Fruit fly (Drosophila melanogaster) whole organism, wandering third instar larva: ENCODE measurements around the gene rgn.

ENCODE experiments used
- Abd-B ChIP-seq: fragments of >200 bp; optimal IDR thresholded peaks from 2 replicates; lab custom pipeline; 2017; ENCODE audit warnings: missing biosample characterization, missing genetic modification characterization
- CG32264 ChIP-seq: fragments of 200-800 bp; sonication (Bioruptor generic); optimal IDR thresholded peaks from 2 replicates; lab custom pipeline; 2016; ENCODE audit warnings: missing biosample characterization, missing genetic modification characterization
- CG9705 ChIP-seq: fragments of 200-800 bp; sonication (Bioruptor generic); optimal IDR thresholded peaks from 2 replicates; lab custom pipeline; 2018; ENCODE audit warnings: missing biosample characterization, mild to moderate bottlenecking, missing genetic modification characterization
- Dif ChIP-seq: fragments of 200-275, 200-300 bp; sonication (Bioruptor generic); optimal IDR thresholded peaks from 2 replicates; lab custom pipeline; 2018; ENCODE audit warnings: missing biosample characterization, missing genetic modification characterization; ENCODE audit not compliant: partially characterized antibody
- GATAd ChIP-seq: sonication (Bioruptor generic); optimal IDR thresholded peaks from 2 replicates; lab custom pipeline; 2016; ENCODE audit warnings: missing biosample characterization, missing genetic modification characterization
- HLH106 ChIP-seq: fragments of 200-800 bp; optimal IDR thresholded peaks from 3 replicates; lab custom pipeline; 2019; ENCODE audit warnings: missing biosample characterization, mild to moderate bottlenecking, missing genetic modification characterization, moderate library complexity
- Hnf4 ChIP-seq: fragments of 200-800 bp; sonication (Bioruptor generic); optimal IDR thresholded peaks from 2 replicates; lab custom pipeline; 2016; ENCODE audit warnings: missing biosample characterization, mild to moderate bottlenecking, missing genetic modification characterization
- Hr83 ChIP-seq: fragments of 200-300 bp; sonication (Bioruptor generic); optimal IDR thresholded peaks from 2 replicates; lab custom pipeline; 2016; ENCODE audit warnings: missing biosample characterization, mild to moderate bottlenecking, missing genetic modification characterization, moderate library complexity; ENCODE audit not compliant: poor library complexity, severe bottlenecking
- Jra ChIP-seq: sonication (Bioruptor generic); optimal IDR thresholded peaks from 2 replicates; lab custom pipeline; 2016; ENCODE audit warnings: missing biosample characterization, missing genetic modification characterization
- Mio ChIP-seq: sonication (Bioruptor generic); optimal IDR thresholded peaks from 2 replicates; lab custom pipeline; 2016; ENCODE audit warnings: missing biosample characterization, missing genetic modification characterization
- Myc ChIP-seq: fragments of >200 bp; optimal IDR thresholded peaks from 2 replicates; lab custom pipeline; 2017
- N ChIP-seq: fragments of >200 bp; optimal IDR thresholded peaks from 2 replicates; lab custom pipeline; 2018; ENCODE audit warnings: missing biosample characterization, missing external identifiers, missing genetic modification characterization
- OdsH ChIP-seq: fragments of 200-800 bp; sonication (Bioruptor generic); optimal IDR thresholded peaks from 2 replicates; lab custom pipeline; 2016; ENCODE audit warnings: missing biosample characterization, mild to moderate bottlenecking, missing genetic modification characterization
- Rel ChIP-seq, 2 experiments: fragments of 200-800 bp; sonication (Bioruptor generic) in 1 of 2; optimal IDR thresholded peaks; 2 replicates in 1 of 2; 3 replicates in 1 of 2; lab custom pipeline; 2016 to 2019; ENCODE audit warnings: mild to moderate bottlenecking in 2 of 2, missing biosample characterization in 2 of 2, missing genetic modification characterization in 2 of 2, moderate library complexity in 1 of 2
- Sp1 ChIP-seq: fragments of 200-800 bp; sonication (Bioruptor generic); optimal IDR thresholded peaks from 3 replicates; lab custom pipeline; 2019; ENCODE audit warnings: missing biosample characterization, mild to moderate bottlenecking, missing genetic modification characterization, moderate library complexity
- Vsx2 ChIP-seq: fragments of 200-300, 225-300 bp; sonication (Bioruptor generic); optimal IDR thresholded peaks from 2 replicates; lab custom pipeline; 2018; ENCODE audit warnings: missing biosample characterization, missing genetic modification characterization; ENCODE audit not compliant: partially characterized antibody
- br ChIP-seq: fragments of 200-800 bp; sonication (Bioruptor generic); optimal IDR thresholded peaks from 2 replicates; lab custom pipeline; 2016; ENCODE audit warnings: missing biosample characterization, missing genetic modification characterization
- brk ChIP-seq: fragments of 200-800 bp; sonication (Bioruptor generic); optimal IDR thresholded peaks from 2 replicates; lab custom pipeline; 2016; ENCODE audit warnings: missing biosample characterization, mild to moderate bottlenecking, missing genetic modification characterization
- dl ChIP-seq, 2 experiments: fragments of 175-275, 200-275 bp in 1 of 2; fragments of 200-275 bp in 1 of 2; sonication (Bioruptor generic); optimal IDR thresholded peaks; lab custom pipeline; 2018; ENCODE audit warnings: mild to moderate bottlenecking in 2 of 2, missing biosample characterization in 2 of 2, missing genetic modification characterization in 2 of 2, moderate library complexity in 2 of 2; ENCODE audit not compliant: partially characterized antibody in 2 of 2, insufficient read depth in 1 of 2
- dmrt93B ChIP-seq: fragments of 200-800 bp; sonication (Bioruptor generic); optimal IDR thresholded peaks from 2 replicates; lab custom pipeline; 2018; ENCODE audit warnings: missing biosample characterization, mild to moderate bottlenecking, missing genetic modification characterization
- dsf ChIP-seq: sonication (Bioruptor generic); optimal IDR thresholded peaks from 2 replicates; lab custom pipeline; 2016; ENCODE audit warnings: missing biosample characterization, missing genetic modification characterization, borderline replicate concordance
- ey ChIP-seq: fragments of 200-800 bp; sonication (Bioruptor generic); optimal IDR thresholded peaks from 2 replicates; lab custom pipeline; 2016; ENCODE audit warnings: missing biosample characterization, missing genetic modification characterization
- foxo ChIP-seq, 2 experiments: fragments of 200-800 bp; sonication (Bioruptor generic); optimal IDR thresholded peaks; 2 replicates in 1 of 2; 3 replicates in 1 of 2; lab custom pipeline; 2016 to 2017; ENCODE audit warnings: missing biosample characterization in 2 of 2, missing genetic modification characterization in 2 of 2
- fru ChIP-seq: fragments of 200-800 bp; sonication (Bioruptor generic); optimal IDR thresholded peaks from 3 replicates; lab custom pipeline; 2016; ENCODE audit warnings: missing biosample characterization, mild to moderate bottlenecking, missing genetic modification characterization
- h ChIP-seq: fragments of 200-800 bp; sonication (Bioruptor generic); optimal IDR thresholded peaks from 3 replicates; lab custom pipeline; 2016; ENCODE audit warnings: missing biosample characterization, mild to moderate bottlenecking, missing genetic modification characterization
- jim ChIP-seq: fragments of 175-275, 200-325 bp; sonication (Bioruptor generic); optimal IDR thresholded peaks from 2 replicates; lab custom pipeline; 2016; ENCODE audit warnings: missing biosample characterization, mild to moderate bottlenecking, missing genetic modification characterization
- lola ChIP-seq: fragments of >200 bp; optimal IDR thresholded peaks from 2 replicates; lab custom pipeline; 2017; ENCODE audit warnings: missing biosample characterization, missing genetic modification characterization
- pan ChIP-seq: fragments of >200 bp; optimal IDR thresholded peaks from 2 replicates; lab custom pipeline; 2017
- psq ChIP-seq: fragments of 200-800 bp; sonication (Bioruptor generic); optimal IDR thresholded peaks from 3 replicates; lab custom pipeline; 2017; ENCODE audit warnings: missing biosample characterization, mild to moderate bottlenecking, missing genetic modification characterization, moderate library complexity
- rgr ChIP-seq: fragments of 200-800 bp; sonication (Bioruptor generic); optimal IDR thresholded peaks from 3 replicates; lab custom pipeline; 2016; ENCODE audit warnings: missing biosample characterization, mild to moderate bottlenecking, missing genetic modification characterization
- tai ChIP-seq: sonication (Bioruptor generic); optimal IDR thresholded peaks from 2 replicates; lab custom pipeline; 2016; ENCODE audit warnings: missing biosample characterization, missing genetic modification characterization

rgn gene

dm6 chr3L:21441216-21441813 is 59.0 kb downstream of the rgn start, which contains the start of gene CG5664:
TSS of gene CG5664 (minus strand) at chr3L:21441363.
- TF ChIP-seq jim (GFP tag; lab: Kevin White, UChicago), result no peak
- TF ChIP-seq dmrt93B (GFP tag; lab: Kevin White, UChicago), result no peak
- TF ChIP-seq Hnf4 (GFP tag; lab: Kevin White, UChicago), result no peak
- TF ChIP-seq Vsx2 (GFP tag; lab: Kevin White, UChicago), result no peak
- peak; percentile 3 for TF ChIP-seq brk (GFP tag; lab: Kevin White, UChicago)
- no peak for TF ChIP-seq lola (GFP tag; lab: Kevin White, UChicago)
- no peak for TF ChIP-seq N (GFP tag; lab: Kevin White, UChicago)
- no peak for TF ChIP-seq br (GFP tag; lab: Kevin White, UChicago)
- TF ChIP-seq Abd-B (GFP tag; lab: Kevin White, UChicago), result no peak
- TF ChIP-seq rgr (GFP tag; lab: Kevin White, UChicago), result no peak
- TF ChIP-seq Hr83, result no peak
- TF ChIP-seq ey (GFP tag; lab: Kevin White, UChicago), result no peak
- TF ChIP-seq pan (lab: Kevin White, UChicago), result no peak
- TF ChIP-seq GATAd, result no peak
- TF ChIP-seq psq (GFP tag; lab: Kevin White, UChicago), result no peak
- no peak for TF ChIP-seq Jra (GFP tag; lab: Kevin White, UChicago)
- TF ChIP-seq Rel (GFP tag; optimal IDR thresholded peaks at IDR 0.05; lab: Kevin White, UChicago), result no peak
- TF ChIP-seq Rel (tag; optimal IDR thresholded peaks at IDR 0.05; lab: Kevin White, UChicago), result peak; percentile 94

- TF ChIP-seq tai, result no peak
- TF ChIP-seq, all 38 proteins: peak for 0
Observed at dm6 chr3L:21444719-21445118, 62.4 kb downstream of the rgn start, which contains the start of gene Alp1. TSS of gene Alp1 (minus strand) at chr3L:21444819.

- peak; percentile 28 for TF ChIP-seq Myc (lab: Kevin White, UChicago)
- TF ChIP-seq Mio (GFP tag; lab: Kevin White, UChicago), result no peak
- peak; percentile 36 for TF ChIP-seq rgr (GFP tag; lab: Kevin White, UChicago)
- TF ChIP-seq fru (GFP tag; lab: Kevin White, UChicago), result no peak
- no peak for TF ChIP-seq HLH106 (tag; lab: Kevin White, UChicago)
- TF ChIP-seq foxo (GFP tag; optimal IDR thresholded peaks at IDR 0.05; lab: Kevin White, UChicago), result no peak
- TF ChIP-seq Abd-B (GFP tag; lab: Kevin White, UChicago), result no peak
- TF ChIP-seq N (GFP tag; lab: Kevin White, UChicago), result no peak
- peak; percentile 7 for TF ChIP-seq ey (GFP tag; lab: Kevin White, UChicago)
- peak; percentile 44 for TF ChIP-seq h
- peak; percentile 35 for TF ChIP-seq Hnf4 (GFP tag; lab: Kevin White, UChicago)
- no peak for TF ChIP-seq Rel (GFP tag; optimal IDR thresholded peaks at IDR 0.05; lab: Kevin White, UChicago)
- peak; percentile 61 for TF ChIP-seq Rel (tag; optimal IDR thresholded peaks at IDR 0.05; lab: Kevin White, UChicago)
- peak; percentile 40 for TF ChIP-seq Hr83
Observed at dm6 chr3L:21445704-21446103, 63.4 kb downstream of the rgn start, which contains the start of gene Syx7. TSS of gene Syx7 (plus strand) at chr3L:21445834.

dm6 chr3L:21449336-21449735 is 67.0 kb downstream of the rgn start:
- TF ChIP-seq lola (GFP tag; lab: Kevin White, UChicago), result no peak

- TF ChIP-seq Sp1 (GFP tag; lab: Kevin White, UChicago) (no peak), CG9705 (GFP tag; lab: Kevin White, UChicago) (no peak), dmrt93B (GFP tag; lab: Kevin White, UChicago) (no peak), Hnf4 (GFP tag; lab: Kevin White, UChicago) (no peak), jim (GFP tag; lab: Kevin White, UChicago) (no peak), ey (GFP tag; lab: Kevin White, UChicago) (no peak), dsf (GFP tag; lab: Kevin White, UChicago) (no peak), tai (no peak), Rel (GFP tag; optimal IDR thresholded peaks at IDR 0.05; lab: Kevin White, UChicago) (no peak), Rel (tag; optimal IDR thresholded peaks at IDR 0.05; lab: Kevin White, UChicago) (no peak), HLH106 (tag; lab: Kevin White, UChicago) (no peak), dl (GFP tag; optimal IDR thresholded peaks at IDR 0.05; lab: Kevin White, UChicago; ENCODE audit: insufficient read depth in 1 of 2, partially characterized antibody in 2 of 2) (no peak), Abd-B (GFP tag; lab: Kevin White, UChicago) (no peak), Vsx2 (GFP tag; lab: Kevin White, UChicago) (no peak), OdsH (no peak), Hr83 (no peak), Myc (lab: Kevin White, UChicago) (no peak), Jra (GFP tag; lab: Kevin White, UChicago) (no peak), lola (GFP tag; lab: Kevin White, UChicago) (no peak), CG32264 (no peak), Dif (GFP tag; lab: Kevin White, UChicago) (no peak)
Observed at dm6 chr3L:21450486-21450885, 68.2 kb downstream of the rgn start.
